Worm (Caenorhabditis elegans) whole organism, young adult: Measurements from ENCODE around the gene plpp-1.3.
A peak's percentile ranks its signal among the peaks of the same experiment; 100 is the strongest.

Source experiments
- B0261.1 ChIP-seq: sonication (generic microtip); optimal IDR thresholded peaks from 2 replicates; lab custom pipeline; 2016; ENCODE audit warnings: mild to moderate bottlenecking, missing genetic modification characterization, moderate library complexity, missing compliant biosample characterization
- D2030.7 ChIP-seq: fragments of 200-800 bp; sonication (Bioruptor generic); IDR thresholded peaks from 2 replicates; pipeline ENCODE4 v1.3.6; 2022; ENCODE audit warnings: missing genetic modification reagents, missing genetic modification characterization, missing compliant biosample characterization
- F10E7.11 ChIP-seq: sonication (generic microtip); optimal IDR thresholded peaks from 2 replicates; lab custom pipeline; 2017; ENCODE audit warnings: mild to moderate bottlenecking, missing genetic modification characterization, moderate library complexity, missing compliant biosample characterization
- F22D6.2 ChIP-seq: sonication (generic microtip); optimal IDR thresholded peaks from 2 replicates; lab custom pipeline; 2016; ENCODE audit warnings: mild to moderate bottlenecking, missing genetic modification characterization, missing compliant biosample characterization
- F33H1.4 ChIP-seq: fragments of 200-800 bp; sonication (Bioruptor generic); IDR thresholded peaks from 2 replicates; pipeline ENCODE4 v1.3.6; 2022; ENCODE audit warnings: missing genetic modification reagents, missing genetic modification characterization, missing compliant biosample characterization
- F39B2.1 ChIP-seq: fragments of 200-800 bp; sonication (Bioruptor generic); IDR thresholded peaks from 2 replicates; pipeline ENCODE4 v1.3.6; 2022; ENCODE audit warnings: missing genetic modification reagents, missing genetic modification characterization, missing compliant biosample characterization
- F55B11.4 ChIP-seq: sonication (generic microtip); optimal IDR thresholded peaks from 2 replicates; lab custom pipeline; 2016; ENCODE audit warnings: missing compliant biosample characterization, missing genetic modification characterization, borderline replicate concordance; ENCODE audit not compliant: insufficient read depth
- F57C9.4 ChIP-seq: sonication (generic microtip); optimal IDR thresholded peaks from 2 replicates; lab custom pipeline; 2017; ENCODE audit warnings: mild to moderate bottlenecking, missing genetic modification characterization, missing compliant biosample characterization
- K12H6.12 ChIP-seq: fragments of 200-800 bp; sonication (Bioruptor generic); optimal IDR thresholded peaks from 2 replicates; lab custom pipeline; 2018; ENCODE audit warnings: mild to moderate bottlenecking, missing genetic modification characterization, missing compliant biosample characterization
- Y56A3A.18 ChIP-seq: fragments of 200-800 bp; sonication (Bioruptor generic); IDR thresholded peaks from 2 replicates; pipeline ENCODE4 v1.3.6; 2022; ENCODE audit warnings: missing genetic modification reagents, missing genetic modification characterization, missing compliant biosample characterization
- atf-7 ChIP-seq: sonication (generic microtip); optimal IDR thresholded peaks from 2 replicates; lab custom pipeline; 2017; ENCODE audit warnings: mild to moderate bottlenecking, missing genetic modification characterization, missing compliant biosample characterization
- athp-1 ChIP-seq: sonication (generic microtip); optimal IDR thresholded peaks from 2 replicates; lab custom pipeline; 2017; ENCODE audit warnings: mild to moderate bottlenecking, missing genetic modification characterization, missing compliant biosample characterization
- bed-2 ChIP-seq: fragments of 200-800 bp; sonication (Bioruptor generic); IDR thresholded peaks from 2 replicates; pipeline ENCODE4 v1.3.6; 2022; ENCODE audit warnings: missing genetic modification reagents, missing genetic modification characterization, missing compliant biosample characterization
- ceh-100 ChIP-seq: fragments of 200-800 bp; sonication (Bioruptor generic); IDR thresholded peaks from 2 replicates; pipeline ENCODE4 v1.3.6; 2022; ENCODE audit warnings: missing genetic modification reagents, missing genetic modification characterization, missing compliant biosample characterization
- ceh-27 ChIP-seq: fragments of 200-800 bp; sonication (Bioruptor generic); optimal IDR thresholded peaks from 2 replicates; lab custom pipeline; 2018; ENCODE audit warnings: mild to moderate bottlenecking, missing genetic modification characterization, moderate library complexity, missing compliant biosample characterization
- ceh-40 ChIP-seq: fragments of 200-800 bp; sonication (Bioruptor generic); IDR thresholded peaks from 2 replicates; pipeline ENCODE4 v1.3.6; 2022; ENCODE audit warnings: missing genetic modification characterization, missing compliant biosample characterization
- ceh-91 ChIP-seq: fragments of 200-800 bp; sonication (Bioruptor generic); IDR thresholded peaks from 2 replicates; pipeline ENCODE4 v1.3.6; 2022; ENCODE audit warnings: missing genetic modification reagents, missing genetic modification characterization, missing compliant biosample characterization
- die-1 ChIP-seq: sonication (generic microtip); optimal IDR thresholded peaks from 2 replicates; lab custom pipeline; 2016; ENCODE audit warnings: missing genotype, mild to moderate bottlenecking, missing genetic modification characterization, missing compliant biosample characterization
- dox-1 ChIP-seq: fragments of 200-800 bp; sonication (Bioruptor generic); IDR thresholded peaks from 2 replicates; pipeline ENCODE4 v1.3.6; 2022; ENCODE audit warnings: missing genetic modification reagents, missing genetic modification characterization, missing compliant biosample characterization
- efl-1 ChIP-seq: fragments of 150-350 bp; optimal IDR thresholded peaks from 2 replicates; lab custom pipeline; 2014; ENCODE audit warnings: missing biosample characterization, missing genetic modification reagents, missing genetic modification characterization
- egl-44 ChIP-seq: fragments of 200-800 bp; sonication (Bioruptor generic); IDR thresholded peaks from 2 replicates; pipeline ENCODE4 v1.3.6; 2022; ENCODE audit warnings: missing genetic modification reagents, missing genetic modification characterization, missing compliant biosample characterization
- ekl-4 ChIP-seq: fragments of 200-800 bp; sonication (Bioruptor generic); IDR thresholded peaks from 2 replicates; pipeline ENCODE4 v1.3.6; 2022; ENCODE audit warnings: missing genetic modification reagents, missing genetic modification characterization, missing compliant biosample characterization
- fkh-3 ChIP-seq: sonication (generic microtip); optimal IDR thresholded peaks from 2 replicates; lab custom pipeline; 2016; ENCODE audit warnings: mild to moderate bottlenecking, missing genetic modification characterization, missing compliant biosample characterization
- gei-17 ChIP-seq: fragments of 200-800 bp; sonication (Bioruptor generic); optimal IDR thresholded peaks from 2 replicates; lab custom pipeline; 2018; ENCODE audit warnings: mild to moderate bottlenecking, missing genetic modification characterization, missing compliant biosample characterization
- let-526 ChIP-seq: fragments of 200-800 bp; sonication (Bioruptor generic); IDR thresholded peaks from 2 replicates; pipeline ENCODE4 v1.3.6; 2022; ENCODE audit warnings: missing genetic modification reagents, missing genetic modification characterization, missing compliant biosample characterization
- let-607 ChIP-seq, 2 experiments: fragments of 200-800 bp in 1 of 2; sonication (Bioruptor generic) in 1 of 2; sonication (generic microtip) in 1 of 2; optimal IDR thresholded peaks; 2 replicates each; lab custom pipeline; 2016 to 2018; ENCODE audit warnings: mild to moderate bottlenecking in 2 of 2, missing compliant biosample characterization in 2 of 2, missing genetic modification characterization in 2 of 2, moderate library complexity in 2 of 2, missing genotype in 1 of 2
- lin-40 ChIP-seq: sonication (generic microtip); optimal IDR thresholded peaks from 2 replicates; lab custom pipeline; 2016; ENCODE audit warnings: missing genetic modification characterization, mild to moderate bottlenecking, missing compliant biosample characterization, missing genotype, missing genetic modification reagents
- lir-1 ChIP-seq: fragments of 200-800 bp; sonication (Bioruptor generic); conservative IDR thresholded peaks from 2 replicates; pipeline ENCODE4 v1.3.6; 2022; ENCODE audit warnings: missing genetic modification reagents, missing genetic modification characterization, missing compliant biosample characterization
- lsl-1 ChIP-seq: fragments of 200-800 bp; sonication (Bioruptor generic); optimal IDR thresholded peaks from 2 replicates; lab custom pipeline; 2018; ENCODE audit warnings: mild to moderate bottlenecking, missing genetic modification characterization, moderate library complexity, missing compliant biosample characterization
- lsy-27 ChIP-seq: sonication (generic microtip); optimal IDR thresholded peaks from 2 replicates; lab custom pipeline; 2017; ENCODE audit warnings: missing genetic modification characterization, mild to moderate bottlenecking, missing compliant biosample characterization, antibody characterized with exemption, missing genotype, borderline replicate concordance; ENCODE audit not compliant: insufficient read depth
- mcd-1 ChIP-seq: fragments of 200-800 bp; sonication (Bioruptor generic); IDR thresholded peaks from 2 replicates; pipeline ENCODE4 v1.3.6; 2022; ENCODE audit warnings: missing genetic modification reagents, missing genetic modification characterization, missing compliant biosample characterization
- mel-28 ChIP-seq: sonication (generic microtip); optimal IDR thresholded peaks from 2 replicates; lab custom pipeline; 2016; ENCODE audit warnings: borderline replicate concordance, mild to moderate bottlenecking, missing genetic modification characterization, missing compliant biosample characterization
- mes-4 ChIP-seq: sonication (generic microtip); optimal IDR thresholded peaks from 2 replicates; lab custom pipeline; 2016; ENCODE audit warnings: missing genotype, missing genetic modification characterization, missing compliant biosample characterization
- nfya-2 ChIP-seq: fragments of 200-800 bp; sonication (Bioruptor generic); IDR thresholded peaks from 2 replicates; pipeline ENCODE4 v1.3.6; 2022; ENCODE audit warnings: missing genetic modification reagents, missing genetic modification characterization, missing compliant biosample characterization
- nhr-120 ChIP-seq: fragments of 200-800 bp; sonication (Bioruptor generic); IDR thresholded peaks from 2 replicates; pipeline ENCODE4 v1.3.6; 2022; ENCODE audit warnings: missing genetic modification characterization, missing compliant biosample characterization
- nhr-179 ChIP-seq: sonication (generic microtip); optimal IDR thresholded peaks from 2 replicates; lab custom pipeline; 2016; ENCODE audit warnings: mild to moderate bottlenecking, missing genetic modification characterization, missing compliant biosample characterization
- nhr-80 ChIP-seq: sonication (generic microtip); optimal IDR thresholded peaks from 2 replicates; lab custom pipeline; 2016; ENCODE audit warnings: missing genetic modification characterization, missing compliant biosample characterization
- nhr-90 ChIP-seq: sonication (generic microtip); optimal IDR thresholded peaks from 2 replicates; lab custom pipeline; 2016; ENCODE audit warnings: missing genotype, mild to moderate bottlenecking, missing genetic modification characterization, missing compliant biosample characterization
- pbrm-1 ChIP-seq: fragments of 200-800 bp; sonication (Bioruptor generic); IDR thresholded peaks from 2 replicates; pipeline ENCODE4 v1.3.6; 2022; ENCODE audit warnings: missing genetic modification reagents, missing genetic modification characterization, missing compliant biosample characterization
- pha-4 ChIP-seq: fragments of 150-350 bp; sonication (generic microtip); optimal IDR thresholded peaks from 2 replicates; lab custom pipeline; 2014; ENCODE audit warnings: missing biosample characterization, missing genetic modification reagents, missing genetic modification characterization
- rcor-1 ChIP-seq: fragments of 200-800 bp; sonication (Bioruptor generic); IDR thresholded peaks from 2 replicates; pipeline ENCODE4 v1.3.6; 2022; ENCODE audit warnings: missing genetic modification reagents, missing genetic modification characterization, missing compliant biosample characterization
- sea-2 ChIP-seq: fragments of 200-800 bp; sonication (Bioruptor generic); IDR thresholded peaks from 2 replicates; pipeline ENCODE4 v1.3.6; 2022; ENCODE audit warnings: missing genetic modification characterization, missing compliant biosample characterization
- snpc-1.3 ChIP-seq: sonication (generic microtip); optimal IDR thresholded peaks from 2 replicates; lab custom pipeline; 2017; ENCODE audit warnings: missing genetic modification characterization, mild to moderate bottlenecking, missing compliant biosample characterization, antibody characterized with exemption, moderate library complexity, missing genotype, missing genetic modification reagents; ENCODE audit not compliant: insufficient read depth
- unc-130 ChIP-seq: sonication (generic microtip); optimal IDR thresholded peaks from 2 replicates; lab custom pipeline; 2016; ENCODE audit warnings: missing genetic modification reagents, missing genetic modification characterization, missing compliant biosample characterization
- zim-3 ChIP-seq: sonication (generic microtip); optimal IDR thresholded peaks from 2 replicates; lab custom pipeline; 2017; ENCODE audit warnings: mild to moderate bottlenecking, missing genetic modification characterization, moderate library complexity, missing compliant biosample characterization
- ztf-18 ChIP-seq: sonication (generic microtip); optimal IDR thresholded peaks from 2 replicates; lab custom pipeline; 2016; ENCODE audit warnings: missing genotype, mild to moderate bottlenecking, missing genetic modification characterization, missing compliant biosample characterization
- ztf-25 ChIP-seq: fragments of 200-800 bp; sonication (Bioruptor generic); IDR thresholded peaks from 2 replicates; pipeline ENCODE4 v1.3.6; 2022; ENCODE audit warnings: missing genetic modification reagents, missing genetic modification characterization, missing compliant biosample characterization
- ztf-3 ChIP-seq: fragments of 200-800 bp; sonication (Bioruptor generic); optimal IDR thresholded peaks from 2 replicates; lab custom pipeline; 2018; ENCODE audit warnings: mild to moderate bottlenecking, missing genetic modification characterization, missing compliant biosample characterization
- ztf-6 ChIP-seq: fragments of 200-800 bp; sonication (Bioruptor generic); IDR thresholded peaks from 2 replicates; pipeline ENCODE4 v1.3.6; 2022; ENCODE audit warnings: missing genetic modification reagents, missing genetic modification characterization, missing compliant biosample characterization

Gene plpp-1.3

DNA sequence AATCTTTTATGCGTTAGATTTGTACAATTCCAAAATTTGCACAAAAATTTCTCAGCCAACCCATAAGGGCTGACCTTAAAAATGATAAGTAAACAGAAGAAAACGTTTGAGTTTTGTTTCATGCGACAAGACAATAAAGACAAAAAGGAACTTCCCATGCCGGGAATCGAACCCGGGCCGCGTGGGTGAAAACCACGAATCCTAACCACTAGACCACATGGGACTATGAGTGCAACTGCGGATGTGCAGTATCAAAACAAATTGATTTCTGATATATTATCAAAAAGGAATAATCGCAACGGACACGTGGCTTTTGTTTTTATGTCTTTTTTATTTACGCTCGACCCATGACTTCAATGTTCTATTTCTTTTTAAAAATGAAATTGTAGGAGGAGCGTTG is 28.2 kb upstream of the plpp-1.3 start (continued):
- TF ChIP-seq athp-1 (tag; lab: Kevin White, UChicago), result no peak
- TF ChIP-seq let-526 (GFP tag; lab: Robert Waterston, UW), result no peak
- TF ChIP-seq lsl-1, result peak; percentile 8
- peak; percentile 64 for TF ChIP-seq D2030.7
- TF ChIP-seq F57C9.4 (tag; lab: Kevin White, UChicago), result no peak
- TF ChIP-seq F33H1.4, result no peak
- TF ChIP-seq mel-28, result no peak
- TF ChIP-seq egl-44, result 0 out of 2 replicates have a peak, but pooled peaks have one; percentile 44
- no peak for TF ChIP-seq mes-4 (tag; lab: Kevin White, UChicago)
- TF ChIP-seq nhr-120 (GFP tag; lab: Robert Waterston, UW), result no peak
- TF ChIP-seq pha-4, result no peak
- TF ChIP-seq efl-1, result no peak
- TF ChIP-seq F22D6.2 (tag; lab: Kevin White, UChicago), result no peak
- no peak for TF ChIP-seq nfya-2 (GFP tag; lab: Robert Waterston, UW)
- TF ChIP-seq lin-40 (tag; lab: Kevin White, UChicago), result no peak
- TF ChIP-seq ceh-91 (GFP tag; lab: Robert Waterston, UW), result no peak
- TF ChIP-seq nhr-90 (tag; lab: Kevin White, UChicago), result peak; percentile 68
- TF ChIP-seq ztf-18 (tag; lab: Kevin White, UChicago), result no peak
- peak; percentile 53 for TF ChIP-seq fkh-3 (tag; lab: Kevin White, UChicago)
- TF ChIP-seq F39B2.1 (GFP tag; lab: Robert Waterston, UW), result no peak
- TF ChIP-seq F10E7.11, result no peak
- TF ChIP-seq dox-1, result peak; percentile 52
- peak; percentile 36 for TF ChIP-seq ceh-100
- no peak for TF ChIP-seq unc-130 (GFP tag; lab: Kevin White, UChicago)
- TF ChIP-seq nhr-179 (tag; lab: Kevin White, UChicago), result no peak
- peak; percentile 30 for TF ChIP-seq snpc-1.3 (tag; lab: Kevin White, UChicago)
- no peak for TF ChIP-seq sea-2 (GFP tag; lab: Robert Waterston, UW)
- TF ChIP-seq lir-1 (GFP tag; lab: Robert Waterston, UW), result no peak
- no peak for TF ChIP-seq mcd-1 (GFP tag; lab: Robert Waterston, UW)
- no peak for TF ChIP-seq lsy-27 (tag; lab: Kevin White, UChicago)
- peak; percentile 29 for TF ChIP-seq ceh-27 (GFP tag; lab: Kevin White, UChicago)
- peak; percentile 50 for TF ChIP-seq die-1 (tag; lab: Kevin White, UChicago)
- TF ChIP-seq ekl-4 (GFP tag; lab: Robert Waterston, UW), result peak; percentile 64
- TF ChIP-seq ceh-40 (GFP tag; lab: Robert Waterston, UW), result no peak
- TF ChIP-seq rcor-1 (GFP tag; lab: Robert Waterston, UW), result peak; percentile 59
- peak; percentile 60 for TF ChIP-seq B0261.1 (tag; lab: Kevin White, UChicago)
- no peak for TF ChIP-seq bed-2 (GFP tag; lab: Robert Waterston, UW)
- TF ChIP-seq atf-7, result no peak
- TF ChIP-seq nhr-80 (tag; lab: Kevin White, UChicago), result peak; percentile 2
- peak; percentile 74; the same call in 1 of the 2 replicates for TF ChIP-seq ztf-25 (GFP tag; lab: Robert Waterston, UW)
- TF ChIP-seq zim-3 (tag; lab: Kevin White, UChicago), result peak; percentile 30
- TF ChIP-seq ztf-6, result no peak
- TF ChIP-seq pbrm-1 (GFP tag; lab: Robert Waterston, UW), result peak; percentile 73
- TF ChIP-seq ztf-3, result no peak
- no peak for TF ChIP-seq K12H6.12 (tag; lab: Kevin White, UChicago)
- TF ChIP-seq Y56A3A.18 (GFP tag; lab: Robert Waterston, UW), result peak; percentile 68
- no peak for TF ChIP-seq gei-17 (GFP tag; lab: Kevin White, UChicago)
- TF ChIP-seq let-607 (tag; optimal IDR thresholded peaks at IDR 0.05; lab: Kevin White, UChicago), result peak in 1 of 2 experiments; percentile 29
- TF ChIP-seq F55B11.4, result no peak
